Fruit fly (Drosophila melanogaster) whole organism, prepupa: ENCODE measurements around the gene CG8142.

Experiments
- CG10631 ChIP-seq: fragments of 200-800 bp; sonication (Bioruptor generic); optimal IDR thresholded peaks from 2 replicates; lab custom pipeline; 2016; ENCODE audit warnings: missing biosample characterization, missing genetic modification characterization
- CG10669 ChIP-seq: fragments of 200-800 bp; sonication (Bioruptor generic); optimal IDR thresholded peaks from 3 replicates; lab custom pipeline; 2018; ENCODE audit warnings: missing biosample characterization, mild to moderate bottlenecking, missing genetic modification characterization, moderate library complexity
- CG11762 ChIP-seq: fragments of 200-800 bp; sonication (Bioruptor generic); optimal IDR thresholded peaks from 3 replicates; lab custom pipeline; 2016; ENCODE audit warnings: missing biosample characterization, missing genetic modification characterization; ENCODE audit not compliant: insufficient read depth
- CG15336 ChIP-seq: fragments of 200-800 bp; sonication (Bioruptor generic); IDR thresholded peaks from 2 replicates; pipeline ENCODE4 v1.3.6; 2022; ENCODE audit warnings: missing biosample characterization, missing genetic modification characterization
- CG1621 ChIP-seq: fragments of 200-800 bp; sonication (Bioruptor generic); optimal IDR thresholded peaks from 3 replicates; lab custom pipeline; 2018; ENCODE audit warnings: missing biosample characterization, mild to moderate bottlenecking, missing genetic modification characterization
- CG16779 ChIP-seq: fragments of 200-800 bp; sonication (Bioruptor generic); optimal IDR thresholded peaks from 3 replicates; lab custom pipeline; 2017; ENCODE audit warnings: missing biosample characterization, mild to moderate bottlenecking, missing genetic modification characterization
- CG32006 ChIP-seq: fragments of 200-800 bp; sonication (Bioruptor generic); optimal IDR thresholded peaks from 3 replicates; lab custom pipeline; 2017; ENCODE audit warnings: missing biosample characterization, mild to moderate bottlenecking, missing genetic modification characterization
- CG34406 ChIP-seq: fragments of 200-800 bp; sonication (Bioruptor generic); optimal IDR thresholded peaks from 3 replicates; lab custom pipeline; 2016; ENCODE audit warnings: missing biosample characterization, missing genetic modification characterization
- CG3919 ChIP-seq: fragments of 200-800 bp; sonication (Bioruptor generic); optimal IDR thresholded peaks from 3 replicates; lab custom pipeline; 2016; ENCODE audit warnings: missing biosample characterization, missing genetic modification characterization
- CG6163 ChIP-seq: fragments of 200-800 bp; sonication (Bioruptor generic); IDR thresholded peaks from 3 replicates; pipeline ENCODE4 v1.3.6; 2022; ENCODE audit warnings: missing biosample characterization, missing genetic modification characterization
- CG6276 ChIP-seq: fragments of 200-800 bp; sonication (Bioruptor generic); optimal IDR thresholded peaks from 2 replicates; lab custom pipeline; 2017; ENCODE audit warnings: missing biosample characterization, mild to moderate bottlenecking, missing genetic modification characterization
- CG6854 ChIP-seq: fragments of 200-800 bp; sonication (Bioruptor generic); optimal IDR thresholded peaks from 2 replicates; lab custom pipeline; 2017; ENCODE audit warnings: missing biosample characterization, mild to moderate bottlenecking, missing genetic modification characterization
- CG7368 ChIP-seq: fragments of 200-800 bp; sonication (Bioruptor generic); optimal IDR thresholded peaks from 3 replicates; lab custom pipeline; 2016; ENCODE audit warnings: missing biosample characterization, missing genetic modification characterization
- CG8119 ChIP-seq: fragments of 200-800 bp; sonication (Bioruptor generic); IDR thresholded peaks from 3 replicates; pipeline ENCODE4 v1.3.6; 2022; ENCODE audit warnings: missing biosample characterization, missing genetic modification characterization
- CG8319 ChIP-seq: fragments of 200-800 bp; sonication (Bioruptor generic); optimal IDR thresholded peaks from 3 replicates; lab custom pipeline; 2016; ENCODE audit warnings: missing biosample characterization, missing genetic modification characterization
- CG9139 ChIP-seq: fragments of 200-800 bp; sonication (Bioruptor generic); optimal IDR thresholded peaks from 3 replicates; lab custom pipeline; 2017; ENCODE audit warnings: missing biosample characterization, mild to moderate bottlenecking, missing genetic modification characterization
- Eip75B ChIP-seq: fragments of 200-800 bp; sonication (Bioruptor generic); optimal IDR thresholded peaks from 3 replicates; lab custom pipeline; 2016; ENCODE audit warnings: missing biosample characterization, missing genetic modification characterization
- Eip93F ChIP-seq: fragments of 200-800 bp; sonication (Bioruptor generic); optimal IDR thresholded peaks from 2 replicates; lab custom pipeline; 2016; ENCODE audit warnings: missing biosample characterization, mild to moderate bottlenecking, missing genetic modification characterization
- Ets96B ChIP-seq: fragments of 200-800 bp; optimal IDR thresholded peaks from 2 replicates; lab custom pipeline; 2019; ENCODE audit warnings: missing biosample characterization, mild to moderate bottlenecking, missing genetic modification characterization, moderate library complexity
- Gug ChIP-seq: fragments of 200-800 bp; sonication (Bioruptor generic); IDR thresholded peaks from 2 replicates; pipeline ENCODE4 v1.3.6; 2022; ENCODE audit warnings: missing biosample characterization, missing genetic modification characterization
- Met ChIP-seq: fragments of 200-800 bp; sonication (Bioruptor generic); optimal IDR thresholded peaks from 3 replicates; lab custom pipeline; 2016; ENCODE audit warnings: missing biosample characterization, missing genetic modification characterization
- OdsH ChIP-seq: fragments of 200-800 bp; sonication (Bioruptor generic); optimal IDR thresholded peaks from 3 replicates; lab custom pipeline; 2016; ENCODE audit warnings: missing biosample characterization, missing genetic modification characterization
- Sox102F ChIP-seq: fragments of 200-800 bp; sonication (Bioruptor generic); optimal IDR thresholded peaks from 2 replicates; lab custom pipeline; 2016; ENCODE audit warnings: missing biosample characterization, mild to moderate bottlenecking, missing genetic modification characterization
- Sox14 ChIP-seq: fragments of 200-800 bp; sonication (Bioruptor generic); optimal IDR thresholded peaks from 3 replicates; lab custom pipeline; 2016; ENCODE audit warnings: missing biosample characterization, missing genetic modification characterization
- cyc ChIP-seq: fragments of 200-800 bp; sonication (Bioruptor generic); optimal IDR thresholded peaks from 3 replicates; lab custom pipeline; 2016; ENCODE audit warnings: missing biosample characterization, missing genetic modification characterization
- dac ChIP-seq: fragments of 200-800 bp; sonication (Bioruptor generic); optimal IDR thresholded peaks from 2 replicates; lab custom pipeline; 2017; ENCODE audit warnings: missing biosample characterization, mild to moderate bottlenecking, missing genetic modification characterization
- dsx ChIP-seq: fragments of 200-800 bp; optimal IDR thresholded peaks from 3 replicates; lab custom pipeline; 2019; ENCODE audit warnings: missing biosample characterization, mild to moderate bottlenecking, missing genetic modification characterization, moderate library complexity; ENCODE audit not compliant: poor library complexity, severe bottlenecking
- eg ChIP-seq: fragments of 200-800 bp; sonication (Bioruptor generic); IDR thresholded peaks from 3 replicates; pipeline ENCODE4 v1.3.6; 2022; ENCODE audit warnings: missing biosample characterization, missing genetic modification characterization
- esn ChIP-seq: fragments of 200-800 bp; sonication (Bioruptor generic); optimal IDR thresholded peaks from 2 replicates; lab custom pipeline; 2016; ENCODE audit warnings: missing biosample characterization, mild to moderate bottlenecking, missing genetic modification characterization, moderate library complexity
- fd59A ChIP-seq: fragments of 200-800 bp; sonication (Bioruptor generic); optimal IDR thresholded peaks from 2 replicates; lab custom pipeline; 2017; ENCODE audit warnings: missing biosample characterization, mild to moderate bottlenecking, missing genetic modification characterization, missing genetic modification reagents
- fd85E ChIP-seq: fragments of 200-800 bp; sonication (Bioruptor generic); optimal IDR thresholded peaks from 3 replicates; lab custom pipeline; 2016; ENCODE audit warnings: missing biosample characterization, missing genetic modification characterization
- net ChIP-seq: fragments of 200-800 bp; sonication (Bioruptor generic); optimal IDR thresholded peaks from 3 replicates; lab custom pipeline; 2016; ENCODE audit warnings: missing biosample characterization, missing genetic modification characterization
- pdm3 ChIP-seq: fragments of 200-800 bp; sonication (Bioruptor generic); optimal IDR thresholded peaks from 3 replicates; lab custom pipeline; 2016; ENCODE audit warnings: missing biosample characterization, missing genetic modification characterization
- salr ChIP-seq, 2 experiments: fragments of 200-800 bp; sonication (Bioruptor generic); optimal IDR thresholded peaks; 3 replicates each; lab custom pipeline; 2016 to 2018; ENCODE audit warnings: missing biosample characterization in 2 of 2, missing genetic modification characterization in 2 of 2, mild to moderate bottlenecking in 1 of 2
- spab ChIP-seq: fragments of 200-800 bp; sonication (Bioruptor generic); optimal IDR thresholded peaks from 2 replicates; lab custom pipeline; 2017; ENCODE audit warnings: missing biosample characterization, mild to moderate bottlenecking, missing genetic modification characterization, missing genetic modification reagents
- ss ChIP-seq, 2 experiments: fragments of 200-800 bp; sonication (Bioruptor generic); optimal IDR thresholded peaks; 2 replicates in 1 of 2; 3 replicates in 1 of 2; lab custom pipeline; 2017 to 2018; ENCODE audit warnings: mild to moderate bottlenecking in 2 of 2, missing biosample characterization in 2 of 2, missing genetic modification characterization in 2 of 2, moderate library complexity in 1 of 2
- svp ChIP-seq: fragments of 200-800 bp; sonication (Bioruptor generic); peaks from one replicate; lab custom pipeline; 2016; ENCODE audit warnings: missing biosample characterization, missing genetic modification characterization
- vri ChIP-seq: fragments of 200-800 bp; sonication (Bioruptor generic); optimal IDR thresholded peaks from 3 replicates; lab custom pipeline; 2016; ENCODE audit warnings: missing biosample characterization, mild to moderate bottlenecking, missing genetic modification characterization

The CG8142 gene

DNA sequence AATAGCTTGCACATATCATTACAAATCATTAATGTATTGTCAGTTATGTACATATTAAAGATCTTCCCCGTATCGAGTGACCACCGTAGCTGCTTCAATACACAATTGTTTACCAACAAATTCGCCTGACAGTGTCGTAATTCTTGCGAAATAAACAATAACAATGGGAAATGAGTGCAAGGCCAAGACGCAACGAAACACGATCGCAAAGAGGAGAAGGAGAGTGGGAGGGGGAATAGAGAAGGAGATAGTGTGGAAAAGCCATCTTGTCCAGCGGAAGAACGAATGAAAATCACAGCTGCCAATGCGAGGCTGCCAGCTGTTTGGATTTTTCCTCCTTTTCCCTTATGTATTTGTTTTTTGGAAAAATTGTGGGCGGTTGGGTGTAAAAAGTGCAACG is 40.8 kb upstream of the CG8142 start:
- TF ChIP-seq CG6854 (GFP tag; lab: Kevin White, UChicago) (no peak), CG9139 (no peak), cyc (GFP tag; lab: Kevin White, UChicago) (no peak), pdm3 (no peak), svp (peak; percentile 50), CG8319 (GFP tag; lab: Kevin White, UChicago) (no peak), vri (GFP tag; lab: Kevin White, UChicago) (peak; percentile 21), salr (GFP tag; optimal IDR thresholded peaks at IDR 0.05; lab: Kevin White, UChicago) (no peak), Eip93F (GFP tag; lab: Kevin White, UChicago) (no peak), CG11762 (GFP tag; lab: Kevin White, UChicago) (no peak), Sox102F (GFP tag; lab: Kevin White, UChicago) (no peak), esn (GFP tag; lab: Kevin White, UChicago) (no peak), CG7368 (GFP tag; lab: Kevin White, UChicago) (no peak), fd59A (GFP tag; lab: Kevin White, UChicago) (no peak), Sox14 (no peak)

DNA sequence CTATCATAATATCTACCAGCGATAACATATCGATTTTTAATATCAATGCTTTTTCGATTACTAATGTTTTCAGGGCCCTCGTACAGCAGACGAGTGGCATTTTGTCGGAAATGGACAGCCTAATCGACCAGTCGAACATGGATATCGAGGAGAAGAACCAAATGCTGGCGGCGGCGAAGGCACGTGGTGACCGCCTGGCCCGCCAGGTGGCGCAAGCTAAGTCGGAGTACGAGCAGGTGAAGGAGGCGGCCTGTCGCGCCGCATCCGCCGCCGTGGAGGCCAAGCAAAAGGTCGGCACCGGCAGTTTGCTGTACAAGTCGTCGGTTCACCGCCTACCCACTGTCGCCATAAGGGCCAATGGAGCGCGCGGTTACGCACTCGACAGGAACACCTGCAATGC is 40.1 kb upstream of the CG8142 start:
- TF ChIP-seq Sox14 (no peak), eg (GFP tag; lab: Robert Waterston, UW) (no peak), dac (GFP tag; lab: Kevin White, UChicago) (no peak), Gug (GFP tag; lab: Robert Waterston, UW) (no peak), fd85E (no peak), CG1621 (tag; lab: Kevin White, UChicago) (no peak), CG8119 (GFP tag; lab: Robert Waterston, UW) (no peak), CG3919 (no peak), Ets96B (no peak), ss (GFP tag; optimal IDR thresholded peaks at IDR 0.05; lab: Kevin White, UChicago) (no peak), salr (GFP tag; optimal IDR thresholded peaks at IDR 0.05; lab: Kevin White, UChicago) (no peak), pdm3 (no peak), CG34406 (no peak)

DNA sequence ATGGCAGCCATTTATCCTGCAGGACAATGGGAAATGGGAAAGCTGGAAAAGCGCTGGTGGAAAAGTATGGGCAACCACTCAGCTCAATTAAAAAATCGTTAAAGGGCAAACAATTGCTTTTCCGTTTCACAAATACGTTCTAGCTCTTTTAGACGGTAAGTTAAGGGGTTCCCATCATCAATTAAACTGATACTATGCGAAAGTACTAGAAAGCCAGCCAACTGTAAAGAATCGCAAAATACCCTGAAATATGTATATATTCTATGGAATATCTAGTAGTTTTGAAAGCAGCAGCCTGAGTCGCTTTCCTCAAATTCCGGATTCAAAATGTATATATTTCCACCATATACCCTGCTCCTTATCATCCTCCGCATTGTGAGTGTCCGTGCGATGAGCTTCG is 38.9 kb upstream of the CG8142 start, which contains the start of gene CG12985:
TSS of gene CG12985 (plus strand) at position 301 of the 400 bp plus-strand sequence.
- TF ChIP-seq spab (GFP tag; lab: Kevin White, UChicago) (no peak), CG11762 (GFP tag; lab: Kevin White, UChicago) (no peak), eg (GFP tag; lab: Robert Waterston, UW) (no peak), CG6276 (GFP tag; lab: Kevin White, UChicago) (no peak), vri (GFP tag; lab: Kevin White, UChicago) (no peak), CG15336 (GFP tag; lab: Robert Waterston, UW) (no peak), CG6163 (GFP tag; lab: Robert Waterston, UW) (no peak), CG6854 (GFP tag; lab: Kevin White, UChicago) (no peak), Ets96B (no peak), CG16779 (tag; lab: Kevin White, UChicago) (no peak), CG8319 (GFP tag; lab: Kevin White, UChicago) (no peak), svp (no peak), CG3919 (no peak), Met (GFP tag; lab: Kevin White, UChicago) (no peak), dsx (GFP tag; lab: Kevin White, UChicago) (no peak)

DNA sequence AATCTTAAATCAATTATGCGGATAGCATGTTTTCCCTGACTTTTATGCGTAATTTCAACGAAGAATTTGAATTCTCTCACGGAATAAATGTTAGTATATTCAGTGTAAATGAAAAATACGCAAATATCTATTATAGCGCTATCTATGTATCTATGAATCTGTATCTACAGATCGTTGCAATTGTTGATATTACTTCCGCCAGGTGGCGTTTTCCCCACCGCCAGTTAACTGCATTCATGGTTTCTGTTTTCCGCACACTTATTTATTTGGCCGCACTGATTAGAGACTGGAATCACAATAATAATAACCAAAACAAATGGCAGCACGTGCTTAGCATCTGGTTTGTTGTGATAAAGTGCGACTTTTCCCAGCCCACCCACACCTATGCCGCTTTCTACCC is 38.3 kb upstream of the CG8142 start:
- TF ChIP-seq eg (GFP tag; lab: Robert Waterston, UW) (no peak), dac (GFP tag; lab: Kevin White, UChicago) (no peak), OdsH (no peak), CG3919 (no peak), CG32006 (GFP tag; lab: Kevin White, UChicago) (no peak), CG10631 (GFP tag; lab: Kevin White, UChicago) (no peak), salr (GFP tag; optimal IDR thresholded peaks at IDR 0.05; lab: Kevin White, UChicago) (no peak), CG10669 (no peak), net (GFP tag; lab: Kevin White, UChicago) (no peak), Met (GFP tag; lab: Kevin White, UChicago) (no peak), Eip75B (GFP tag; lab: Kevin White, UChicago) (no peak)
